Fruit fly (Drosophila melanogaster): ENCODE results near the gene htl.

DNA sequence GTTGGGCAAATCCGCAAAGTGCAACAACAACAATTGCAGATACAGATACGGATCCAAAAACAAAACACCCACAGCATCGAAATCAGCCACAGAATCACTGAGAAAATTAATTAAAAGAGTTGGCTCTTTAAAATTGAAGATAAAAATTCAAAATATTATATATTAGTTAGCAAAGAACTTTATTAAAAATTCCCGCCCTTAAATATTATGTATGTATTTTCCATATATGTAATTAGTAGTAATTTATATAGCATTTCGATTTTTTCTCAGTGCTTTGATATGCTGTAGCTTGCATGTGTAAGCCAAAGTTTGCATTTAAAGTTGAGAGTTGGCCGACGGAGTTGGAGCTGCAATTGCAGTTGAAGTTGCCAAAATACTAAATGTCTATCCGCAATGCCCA, 48.1 kb downstream of the htl start:
- TF ChIP-seq EcR (GFP tag; optimal IDR thresholded peaks at IDR 0.05), result no peak
- no peak for TF ChIP-seq CG8478 (optimal IDR thresholded peaks at IDR 0.05)
- TF ChIP-seq Dll (optimal IDR thresholded peaks at IDR 0.05), result no peak
- no peak for TF ChIP-seq psq (optimal IDR thresholded peaks at IDR 0.05)
